Fruit fly (Drosophila melanogaster) whole organism, larva: ENCODE measurements around the gene IntS6.

Experiments used
- noc ChIP-seq: fragments of 200-800 bp; sonication (Bioruptor generic); optimal IDR thresholded peaks from 3 replicates; lab custom pipeline; 2019; ENCODE audit warnings: missing biosample characterization, mild to moderate bottlenecking, missing genetic modification characterization, moderate library complexity

Gene IntS6

DNA sequence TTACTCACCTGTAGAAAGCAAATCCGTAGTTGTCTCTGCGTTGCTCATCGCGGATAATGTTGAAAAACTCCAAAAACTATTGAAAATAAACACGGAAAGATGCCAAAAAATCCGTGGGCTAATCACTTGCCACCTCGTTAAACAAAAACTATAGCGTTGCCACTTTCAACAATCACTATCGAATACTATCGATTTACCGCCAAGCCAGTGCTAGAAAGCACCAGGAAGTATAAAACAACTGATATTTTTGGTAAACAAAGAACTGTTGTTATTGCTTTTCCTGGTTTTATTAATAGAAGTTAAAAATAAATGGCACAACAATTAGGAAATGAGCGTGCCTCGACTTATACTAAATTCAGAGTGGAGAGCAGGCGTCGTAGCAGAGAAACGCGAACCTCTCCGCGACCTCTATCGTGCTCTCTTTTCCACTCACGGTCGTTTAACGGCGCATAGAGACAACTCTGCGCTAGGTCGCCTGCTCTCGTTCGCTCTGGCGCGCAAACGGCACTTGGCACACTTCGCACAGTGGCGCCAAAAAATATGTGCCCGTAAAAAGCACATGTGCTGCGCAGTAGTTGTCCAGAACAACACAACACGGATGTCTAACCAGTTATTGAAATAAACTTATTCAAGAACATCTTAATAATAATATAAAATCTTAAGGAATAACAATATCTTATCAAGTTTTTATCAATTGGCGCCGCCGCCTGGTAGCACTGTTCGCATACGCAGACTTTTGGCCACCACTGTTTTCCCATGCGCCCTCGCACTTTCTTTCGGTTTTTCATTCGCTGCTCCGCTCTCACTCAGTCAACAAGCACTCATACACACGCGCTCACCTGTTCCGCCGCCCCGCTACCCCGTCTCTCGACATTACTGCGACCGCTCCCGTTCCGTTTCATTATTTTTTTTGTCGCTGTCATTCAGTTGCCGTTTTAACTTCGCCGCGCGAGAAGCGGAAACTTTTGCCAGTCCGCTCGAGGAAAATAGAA is 8.1 kb upstream of the IntS6 start, which contains the start of the genes lin-52 and CG15771:
TSS of gene lin-52 (minus strand) at position 122 of the 992 bp plus-strand sequence.
TSS of gene CG15771 (plus strand) at position 738 of the 992 bp plus-strand sequence.
- peak; percentile 96 for TF ChIP-seq noc (tag; lab: Kevin White, UChicago)

DNA sequence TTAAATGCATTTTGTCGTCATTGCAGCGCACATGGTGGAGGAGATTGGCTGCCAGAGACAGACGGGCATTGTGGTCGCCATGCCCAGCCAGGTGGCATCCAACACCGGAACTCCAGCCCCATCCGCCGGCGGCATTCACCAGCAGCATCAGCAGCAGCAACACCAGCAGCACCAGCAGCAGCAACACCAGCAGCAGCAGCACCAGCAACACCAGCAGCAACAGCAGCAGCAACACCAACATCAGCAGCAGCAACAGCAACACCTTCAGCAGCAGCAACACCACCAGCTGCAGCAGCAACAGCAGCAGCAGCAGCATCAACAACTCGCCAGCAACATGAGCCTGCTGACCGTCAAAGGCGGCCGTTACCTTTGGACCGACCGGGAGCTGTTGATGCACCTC is 5.8 kb upstream of the IntS6 start:
- TF ChIP-seq noc (tag; lab: Kevin White, UChicago) = no peak

DNA sequence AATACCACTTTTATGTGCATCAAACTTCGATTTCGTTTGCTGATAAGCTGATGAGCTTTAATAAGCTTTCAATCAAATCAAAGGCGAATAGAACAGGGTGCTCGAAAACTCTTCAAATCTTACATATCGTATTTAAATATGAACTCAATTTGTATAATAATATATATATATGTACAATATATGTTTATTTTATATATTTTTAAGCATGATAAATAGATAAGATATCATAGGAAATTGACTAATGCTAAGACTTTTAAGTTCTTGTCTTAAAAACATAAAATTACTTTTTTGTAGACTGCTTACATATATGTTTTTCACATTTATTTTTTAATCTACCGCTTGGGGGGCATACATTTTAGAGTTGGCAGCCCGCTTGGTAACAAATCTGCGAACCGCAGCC is 4.9 kb upstream of the IntS6 start, which contains the start of gene CG15772:
TSS of gene CG15772 (plus strand) at position 301 of the 400 bp plus-strand sequence.
- TF ChIP-seq noc (tag; lab: Kevin White, UChicago) = no peak

DNA sequence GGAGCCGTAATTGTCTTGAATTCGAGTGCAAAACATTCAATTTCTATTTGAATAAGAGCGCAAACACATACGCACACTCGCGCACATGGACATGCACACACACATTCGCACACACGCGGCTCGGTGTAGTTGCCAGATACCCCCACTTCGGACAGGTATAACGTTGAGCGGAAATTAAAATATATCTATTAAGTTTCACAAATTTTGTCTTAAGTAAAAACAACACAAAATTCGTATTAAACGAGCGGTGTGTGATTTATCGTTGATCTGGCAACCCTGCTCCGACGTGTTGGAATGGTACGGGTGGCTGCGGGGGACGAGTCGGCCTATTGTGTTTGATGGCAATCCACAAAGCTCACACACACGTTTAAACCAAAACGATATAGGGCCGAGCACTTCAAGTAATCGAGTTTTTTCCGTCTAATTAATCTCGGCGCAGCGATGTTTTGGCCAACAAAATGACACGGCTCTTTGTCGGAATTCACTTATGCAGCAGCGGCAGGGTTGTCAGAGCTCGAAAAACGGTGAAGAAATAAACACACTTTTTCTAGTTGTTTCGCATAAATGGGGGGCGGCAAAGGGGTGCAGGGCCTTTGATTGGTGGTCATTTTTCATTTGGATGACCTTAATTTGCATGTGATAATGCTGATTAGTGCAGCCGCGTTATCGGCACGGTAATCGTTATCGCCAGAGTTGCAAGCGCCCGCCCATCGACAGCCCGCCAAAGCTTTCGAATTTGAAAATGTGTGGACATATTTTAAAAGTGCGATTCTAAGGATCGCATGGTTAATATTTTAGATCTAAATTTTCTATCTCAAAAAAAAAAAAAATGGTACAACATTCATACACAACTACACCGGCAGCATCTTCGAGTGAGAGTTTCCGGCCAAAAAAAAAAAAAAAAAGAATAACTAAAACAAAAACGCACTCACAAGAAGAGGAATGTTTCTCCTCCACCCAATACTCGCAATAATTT is 926 bp downstream of the IntS6 start:
- TF ChIP-seq noc (tag; lab: Kevin White, UChicago) = peak; percentile 75

DNA sequence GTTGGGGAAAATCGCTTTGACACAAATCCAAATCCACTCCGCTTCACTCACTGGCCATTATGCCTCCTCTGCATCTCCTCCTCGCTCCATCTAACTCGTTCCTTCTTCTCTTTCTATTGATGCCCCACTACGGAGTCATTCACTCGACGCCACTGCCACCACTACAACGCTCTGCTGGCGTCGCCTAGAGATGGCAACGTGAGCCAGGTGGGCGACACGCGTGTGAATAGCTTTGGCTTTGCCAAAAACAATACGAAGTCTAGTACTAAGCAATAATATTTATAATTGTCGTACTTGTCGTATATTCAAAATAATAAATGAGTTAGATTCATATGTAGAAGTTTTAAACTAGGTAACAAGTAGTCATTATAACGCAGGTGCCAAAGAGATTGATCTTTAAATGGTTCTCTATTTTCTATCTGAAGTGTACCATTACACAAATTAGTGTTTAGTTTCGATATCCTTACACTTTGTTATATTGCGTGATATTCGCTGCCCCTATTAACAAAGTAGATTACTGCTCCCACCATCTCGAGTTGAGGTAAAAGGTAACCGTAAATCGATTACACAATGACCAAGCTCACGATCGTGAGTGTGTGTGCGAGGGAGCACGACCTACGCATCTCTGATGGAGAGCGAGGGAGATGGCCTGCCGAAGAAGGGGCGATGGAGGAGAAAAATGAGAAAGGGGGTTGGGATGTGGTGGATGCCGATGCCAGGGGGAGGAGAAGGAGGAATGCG is 1.9 kb downstream of the IntS6 start:
- TF ChIP-seq noc (tag; lab: Kevin White, UChicago) = peak; percentile 16

DNA sequence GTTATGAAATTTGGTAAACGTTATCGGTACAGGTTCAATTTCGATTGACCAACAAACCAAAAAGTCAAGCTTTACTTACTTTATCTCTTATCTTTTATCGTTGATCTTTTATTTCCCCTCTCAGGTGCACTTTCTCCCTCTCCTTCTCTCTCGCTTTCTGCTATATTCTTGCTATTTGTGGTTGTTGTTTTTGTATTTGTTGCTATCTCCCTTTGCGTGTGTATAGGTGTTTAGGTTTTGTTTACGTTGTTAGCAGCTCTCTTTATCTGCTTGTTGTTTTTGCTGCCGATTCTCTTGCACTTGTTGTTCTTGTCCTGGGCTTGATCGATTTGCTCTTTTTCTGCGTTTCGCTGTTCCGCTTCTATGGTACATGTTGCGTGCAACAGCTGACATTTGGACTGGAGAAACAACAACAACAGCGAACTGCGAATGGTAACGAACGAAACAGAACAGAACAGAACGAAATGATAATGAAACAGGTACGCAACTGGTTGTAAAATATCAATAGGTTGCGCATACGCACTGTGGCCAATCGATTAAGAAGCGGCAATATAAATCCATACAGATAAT is 2.7 kb downstream of the IntS6 start:
- TF ChIP-seq noc (tag; lab: Kevin White, UChicago) = no peak

DNA sequence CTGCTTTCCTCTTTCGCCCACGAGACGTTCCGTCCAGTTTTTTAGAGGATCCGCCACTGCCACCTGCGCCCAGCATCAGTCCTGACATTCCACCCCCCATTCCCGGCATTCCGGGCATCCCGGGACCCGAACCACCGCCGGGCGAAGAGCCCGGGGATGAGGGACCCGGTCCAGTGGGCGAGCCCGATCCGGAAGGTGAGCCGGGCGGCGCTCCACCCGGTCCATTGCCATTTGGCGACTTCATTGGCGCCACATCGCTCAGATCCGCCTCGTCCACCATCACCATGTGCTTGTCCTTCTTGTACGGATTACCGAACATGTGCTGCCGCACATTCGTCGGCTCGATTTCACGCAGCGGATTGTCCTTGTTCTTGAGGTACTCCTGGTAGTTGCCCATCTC is 5.4 kb downstream of the IntS6 start:
- no peak for TF ChIP-seq noc (tag; lab: Kevin White, UChicago)

DNA sequence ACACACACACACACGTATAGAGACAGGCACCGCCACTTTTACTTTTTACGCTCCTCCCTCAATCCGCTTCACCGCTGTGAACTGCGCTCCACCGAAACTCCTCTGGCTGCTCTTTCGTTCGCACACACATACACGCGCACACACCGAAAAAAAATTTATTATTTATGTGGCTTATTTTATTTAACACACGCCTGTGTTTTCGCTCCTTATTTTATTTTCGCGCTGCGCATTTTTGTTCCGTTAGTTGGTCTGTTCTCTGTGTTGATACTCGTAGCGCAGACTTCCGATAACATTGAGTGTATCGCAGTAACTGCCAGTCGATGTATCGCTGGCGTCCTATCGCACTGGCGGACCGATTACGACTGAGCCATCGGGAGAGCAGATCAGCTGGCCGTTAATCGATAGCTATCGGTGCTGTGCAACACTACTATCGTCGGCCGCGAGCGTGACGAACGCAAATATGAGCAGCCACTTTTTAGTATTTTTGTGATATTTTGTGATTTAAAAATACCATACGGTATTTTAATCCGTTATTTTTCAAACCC is 9.3 kb downstream of the IntS6 start, which contains the start of gene Snx27:
TSS of gene Snx27 (minus strand) at position 356 of the 545 bp plus-strand sequence.
- peak; percentile 46 for TF ChIP-seq noc (tag; lab: Kevin White, UChicago)

DNA sequence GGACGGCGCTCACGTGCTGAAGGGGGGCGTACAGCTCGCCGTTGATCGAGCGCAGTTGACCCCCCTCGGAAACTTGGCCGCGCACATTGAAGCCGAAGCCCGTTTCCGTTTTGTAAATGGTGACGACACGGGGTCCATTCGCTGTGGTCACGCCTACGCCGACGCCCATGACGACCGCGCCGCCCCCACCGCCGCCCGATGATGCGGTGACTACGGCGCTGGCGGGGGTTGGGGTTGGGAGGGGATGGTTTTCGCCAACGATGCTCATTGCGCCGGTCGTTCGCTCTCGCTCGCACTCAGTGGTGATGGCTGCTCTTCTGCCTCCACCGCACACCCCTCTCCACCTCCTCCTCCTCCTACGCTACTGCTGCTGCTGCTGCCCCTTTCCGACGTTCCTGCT is 9.9 kb downstream of the IntS6 start:
- TF ChIP-seq noc (tag; lab: Kevin White, UChicago) = no peak

DNA sequence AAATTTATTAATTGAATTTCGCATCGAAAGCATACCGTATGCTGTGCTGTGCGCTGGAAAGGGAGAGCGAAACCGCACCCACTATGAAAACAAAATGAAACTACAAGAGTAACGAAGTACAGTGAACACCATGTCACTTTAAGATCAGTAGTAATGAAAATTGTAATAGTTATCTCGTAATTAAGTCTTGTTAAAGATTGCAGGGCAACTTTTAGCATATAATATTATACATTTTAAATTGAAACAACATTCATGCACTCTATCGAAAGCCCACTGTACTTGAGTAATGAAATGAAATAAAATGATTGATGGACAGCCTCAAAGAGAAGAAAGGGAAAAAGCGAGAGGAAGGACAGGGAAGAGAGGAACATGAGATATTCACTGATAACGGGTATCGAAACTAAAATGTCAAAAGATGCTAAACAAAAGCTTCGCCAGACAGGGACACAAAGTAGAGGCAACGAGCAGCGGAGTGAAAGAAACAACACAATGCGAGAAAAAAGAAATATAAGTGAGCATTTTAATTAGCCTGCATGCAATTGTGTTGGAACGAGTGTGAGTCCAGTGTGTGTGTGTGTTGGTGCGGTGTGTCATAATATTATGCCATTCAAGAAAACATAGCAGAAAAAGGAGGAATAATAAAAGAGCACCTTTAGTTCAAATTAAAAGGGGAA is 11.6 kb downstream of the IntS6 start:
- peak; percentile 97 for TF ChIP-seq noc (tag; lab: Kevin White, UChicago)

DNA sequence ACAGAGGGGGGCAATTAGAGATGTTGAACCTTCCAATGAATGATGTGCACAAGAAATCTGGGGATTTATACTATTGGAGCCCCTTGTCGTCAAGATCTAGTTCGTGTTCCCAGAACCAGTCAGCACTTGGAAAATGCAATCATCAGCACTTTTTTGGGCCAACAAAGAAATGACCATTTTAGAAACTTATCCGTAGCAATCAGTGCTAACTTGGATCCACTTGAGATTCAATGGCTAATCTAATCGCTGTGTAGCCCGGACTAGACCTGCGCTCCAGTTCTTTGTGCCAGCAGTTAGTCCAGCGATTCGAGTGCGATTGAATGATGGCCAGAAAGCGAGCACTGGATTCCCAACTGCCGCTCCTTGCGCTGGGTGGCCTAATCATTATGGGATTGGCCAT is 14.6 kb downstream of the IntS6 start, which contains the start of gene CG15773:
TSS of gene CG15773 (plus strand) at position 301 of the 400 bp plus-strand sequence.
- no peak for TF ChIP-seq noc (tag; lab: Kevin White, UChicago)

DNA sequence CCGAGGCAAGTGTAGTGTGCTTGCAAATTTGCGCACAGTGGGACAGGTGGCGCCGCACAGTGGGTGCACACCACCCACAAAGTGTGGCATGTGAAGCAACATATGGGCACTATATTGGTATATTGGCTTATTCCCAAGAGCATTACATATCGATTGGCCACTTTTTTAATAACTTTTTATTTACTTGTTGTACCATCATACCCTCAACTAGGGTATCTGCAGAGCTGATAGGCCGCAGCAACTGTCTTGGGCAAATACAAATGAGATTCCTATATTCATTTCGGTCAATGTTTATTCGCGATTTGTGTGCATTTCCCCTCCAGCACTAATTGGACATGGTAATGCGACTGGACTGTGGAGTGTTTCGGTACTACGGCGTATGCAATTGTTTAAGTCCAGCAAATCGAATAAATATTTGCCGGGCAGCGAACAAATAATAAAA is 22.3 kb downstream of the IntS6 start:
- TF ChIP-seq noc (tag; lab: Kevin White, UChicago) = no peak

DNA sequence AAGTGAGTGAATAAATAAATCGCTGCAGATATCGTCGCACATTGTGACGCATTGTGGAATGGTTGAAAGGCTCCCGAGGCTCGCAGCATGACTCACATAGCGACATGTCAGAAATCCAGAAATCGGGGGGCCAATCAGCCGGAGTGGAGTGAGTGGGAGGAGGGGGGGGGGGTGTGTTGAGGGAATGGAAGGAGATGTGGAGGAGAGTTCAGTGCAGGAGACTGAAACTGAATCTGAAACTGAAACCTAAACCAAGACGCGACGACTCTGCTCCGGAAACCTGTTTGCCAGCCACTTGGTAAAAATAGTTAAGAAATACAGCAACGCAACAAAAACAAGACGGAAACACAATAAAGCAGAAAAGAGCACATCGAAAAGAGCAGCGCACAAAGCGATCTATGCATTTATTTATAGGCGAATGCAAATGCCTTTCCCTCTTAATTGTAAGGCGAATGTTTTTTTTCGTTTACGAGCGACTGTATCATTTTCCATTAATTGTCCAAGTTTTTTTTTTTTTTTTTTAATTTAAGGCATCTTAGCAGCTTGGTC is 22.8 kb downstream of the IntS6 start:
- no peak for TF ChIP-seq noc (tag; lab: Kevin White, UChicago)
